Fruit fly (Drosophila melanogaster) whole organism, wandering third instar larva: ENCODE data around the gene CG13067.

ENCODE experiments used
- Abd-B ChIP-seq: fragments of >200 bp; optimal IDR thresholded peaks from 2 replicates; lab custom pipeline; 2017; ENCODE audit warnings: missing biosample characterization, missing genetic modification characterization
- CG32264 ChIP-seq: fragments of 200-800 bp; sonication (Bioruptor generic); optimal IDR thresholded peaks from 2 replicates; lab custom pipeline; 2016; ENCODE audit warnings: missing biosample characterization, missing genetic modification characterization
- CG9705 ChIP-seq: fragments of 200-800 bp; sonication (Bioruptor generic); optimal IDR thresholded peaks from 2 replicates; lab custom pipeline; 2018; ENCODE audit warnings: missing biosample characterization, mild to moderate bottlenecking, missing genetic modification characterization
- CrebA ChIP-seq: fragments of 200-800 bp; sonication (Bioruptor generic); optimal IDR thresholded peaks from 2 replicates; lab custom pipeline; 2016; ENCODE audit warnings: missing biosample characterization, mild to moderate bottlenecking, missing genetic modification characterization, borderline replicate concordance
- Dfd ChIP-seq: fragments of >200 bp; optimal IDR thresholded peaks from 2 replicates; lab custom pipeline; 2017; ENCODE audit warnings: missing biosample characterization, missing genetic modification characterization
- Dif ChIP-seq: fragments of 200-275, 200-300 bp; sonication (Bioruptor generic); optimal IDR thresholded peaks from 2 replicates; lab custom pipeline; 2018; ENCODE audit warnings: missing biosample characterization, missing genetic modification characterization; ENCODE audit not compliant: partially characterized antibody
- HLH106 ChIP-seq: fragments of 200-800 bp; optimal IDR thresholded peaks from 3 replicates; lab custom pipeline; 2019; ENCODE audit warnings: missing biosample characterization, mild to moderate bottlenecking, missing genetic modification characterization, moderate library complexity
- Hnf4 ChIP-seq: fragments of 200-800 bp; sonication (Bioruptor generic); optimal IDR thresholded peaks from 2 replicates; lab custom pipeline; 2016; ENCODE audit warnings: missing biosample characterization, mild to moderate bottlenecking, missing genetic modification characterization
- Hr78 ChIP-seq: fragments of >200 bp; optimal IDR thresholded peaks from 2 replicates; lab custom pipeline; 2017; ENCODE audit warnings: missing biosample characterization, missing genetic modification characterization
- Hr83 ChIP-seq: fragments of 200-300 bp; sonication (Bioruptor generic); optimal IDR thresholded peaks from 2 replicates; lab custom pipeline; 2016; ENCODE audit warnings: missing biosample characterization, mild to moderate bottlenecking, missing genetic modification characterization, moderate library complexity; ENCODE audit not compliant: poor library complexity, severe bottlenecking
- Mio ChIP-seq: sonication (Bioruptor generic); optimal IDR thresholded peaks from 2 replicates; lab custom pipeline; 2016; ENCODE audit warnings: missing biosample characterization, missing genetic modification characterization
- Myc ChIP-seq: fragments of >200 bp; optimal IDR thresholded peaks from 2 replicates; lab custom pipeline; 2017
- N ChIP-seq: fragments of >200 bp; optimal IDR thresholded peaks from 2 replicates; lab custom pipeline; 2018; ENCODE audit warnings: missing biosample characterization, missing external identifiers, missing genetic modification characterization
- OdsH ChIP-seq: fragments of 200-800 bp; sonication (Bioruptor generic); optimal IDR thresholded peaks from 2 replicates; lab custom pipeline; 2016; ENCODE audit warnings: missing biosample characterization, mild to moderate bottlenecking, missing genetic modification characterization
- Rel ChIP-seq, 2 experiments: fragments of 200-800 bp; sonication (Bioruptor generic) in 1 of 2; optimal IDR thresholded peaks; 2 replicates in 1 of 2; 3 replicates in 1 of 2; lab custom pipeline; 2016 to 2019; ENCODE audit warnings: mild to moderate bottlenecking in 2 of 2, missing biosample characterization in 2 of 2, missing genetic modification characterization in 2 of 2, moderate library complexity in 1 of 2
- Sp1 ChIP-seq: fragments of 200-800 bp; sonication (Bioruptor generic); optimal IDR thresholded peaks from 3 replicates; lab custom pipeline; 2019; ENCODE audit warnings: missing biosample characterization, mild to moderate bottlenecking, missing genetic modification characterization, moderate library complexity
- br ChIP-seq: fragments of 200-800 bp; sonication (Bioruptor generic); optimal IDR thresholded peaks from 2 replicates; lab custom pipeline; 2016; ENCODE audit warnings: missing biosample characterization, missing genetic modification characterization
- brk ChIP-seq: fragments of 200-800 bp; sonication (Bioruptor generic); optimal IDR thresholded peaks from 2 replicates; lab custom pipeline; 2016; ENCODE audit warnings: missing biosample characterization, mild to moderate bottlenecking, missing genetic modification characterization
- dsf ChIP-seq: sonication (Bioruptor generic); optimal IDR thresholded peaks from 2 replicates; lab custom pipeline; 2016; ENCODE audit warnings: missing biosample characterization, missing genetic modification characterization, borderline replicate concordance
- ey ChIP-seq: fragments of 200-800 bp; sonication (Bioruptor generic); optimal IDR thresholded peaks from 2 replicates; lab custom pipeline; 2016; ENCODE audit warnings: missing biosample characterization, missing genetic modification characterization
- foxo ChIP-seq, 2 experiments: fragments of 200-800 bp; sonication (Bioruptor generic); optimal IDR thresholded peaks; 2 replicates in 1 of 2; 3 replicates in 1 of 2; lab custom pipeline; 2016 to 2017; ENCODE audit warnings: missing biosample characterization in 2 of 2, missing genetic modification characterization in 2 of 2
- fru ChIP-seq: fragments of 200-800 bp; sonication (Bioruptor generic); optimal IDR thresholded peaks from 3 replicates; lab custom pipeline; 2016; ENCODE audit warnings: missing biosample characterization, mild to moderate bottlenecking, missing genetic modification characterization
- h ChIP-seq: fragments of 200-800 bp; sonication (Bioruptor generic); optimal IDR thresholded peaks from 3 replicates; lab custom pipeline; 2016; ENCODE audit warnings: missing biosample characterization, mild to moderate bottlenecking, missing genetic modification characterization
- jim ChIP-seq: fragments of 175-275, 200-325 bp; sonication (Bioruptor generic); optimal IDR thresholded peaks from 2 replicates; lab custom pipeline; 2016; ENCODE audit warnings: missing biosample characterization, mild to moderate bottlenecking, missing genetic modification characterization
- lola ChIP-seq: fragments of >200 bp; optimal IDR thresholded peaks from 2 replicates; lab custom pipeline; 2017; ENCODE audit warnings: missing biosample characterization, missing genetic modification characterization
- pan ChIP-seq: fragments of >200 bp; optimal IDR thresholded peaks from 2 replicates; lab custom pipeline; 2017
- psq ChIP-seq: fragments of 200-800 bp; sonication (Bioruptor generic); optimal IDR thresholded peaks from 3 replicates; lab custom pipeline; 2017; ENCODE audit warnings: missing biosample characterization, mild to moderate bottlenecking, missing genetic modification characterization, moderate library complexity
- rgr ChIP-seq: fragments of 200-800 bp; sonication (Bioruptor generic); optimal IDR thresholded peaks from 3 replicates; lab custom pipeline; 2016; ENCODE audit warnings: missing biosample characterization, mild to moderate bottlenecking, missing genetic modification characterization
- sage ChIP-seq: fragments of 200-800 bp; sonication (Bioruptor generic); optimal IDR thresholded peaks from 2 replicates; lab custom pipeline; 2016; ENCODE audit warnings: missing biosample characterization, mild to moderate bottlenecking, missing genetic modification characterization
- tai ChIP-seq: sonication (Bioruptor generic); optimal IDR thresholded peaks from 2 replicates; lab custom pipeline; 2016; ENCODE audit warnings: missing biosample characterization, missing genetic modification characterization
- usp ChIP-seq: fragments of >200 bp; optimal IDR thresholded peaks from 2 replicates; lab custom pipeline; 2017; ENCODE audit warnings: missing biosample characterization, missing genetic modification characterization
- woc ChIP-seq: sonication (Bioruptor generic); optimal IDR thresholded peaks from 2 replicates; lab custom pipeline; 2016; ENCODE audit warnings: missing biosample characterization, mild to moderate bottlenecking, missing genetic modification characterization

Gene CG13067

dm6 chr3L:16285346-16285911 lies 14.3 kb downstream of the CG13067 start, which contains the start of gene CG13047:
Gene CG13047 (minus strand): TSS chr3L:16285396.
- TF ChIP-seq sage, result no peak
- no peak for TF ChIP-seq Dfd (GFP tag; lab: Kevin White, UChicago)
- no peak for TF ChIP-seq CG9705 (GFP tag; lab: Kevin White, UChicago)
- TF ChIP-seq pan (lab: Kevin White, UChicago), result no peak
- no peak for TF ChIP-seq psq (GFP tag; lab: Kevin White, UChicago)
- TF ChIP-seq woc, result no peak
- TF ChIP-seq dsf (GFP tag; lab: Kevin White, UChicago), result no peak
- TF ChIP-seq Myc (lab: Kevin White, UChicago), result no peak
- TF ChIP-seq ey (GFP tag; lab: Kevin White, UChicago), result no peak
- TF ChIP-seq lola, result no peak
- no peak for TF ChIP-seq Hr83 (GFP tag; lab: Kevin White, UChicago)
- TF ChIP-seq HLH106 (tag; lab: Kevin White, UChicago), result no peak
- TF ChIP-seq CG32264, result no peak
- TF ChIP-seq CrebA (GFP tag; lab: Kevin White, UChicago), result no peak
- no peak for TF ChIP-seq usp (GFP tag; lab: Kevin White, UChicago)
- no peak for TF ChIP-seq N (GFP tag; lab: Kevin White, UChicago)
- no peak for TF ChIP-seq jim (GFP tag; lab: Kevin White, UChicago)
- TF ChIP-seq foxo (GFP tag; optimal IDR thresholded peaks at IDR 0.05; lab: Kevin White, UChicago), result no peak
- TF ChIP-seq brk, result no peak
- TF ChIP-seq tai (GFP tag; lab: Kevin White, UChicago), result no peak
- TF ChIP-seq, all 38 proteins: peak for 0

- peak; percentile 34 for TF ChIP-seq OdsH (GFP tag; lab: Kevin White, UChicago)
- no peak for TF ChIP-seq Myc (lab: Kevin White, UChicago)
- no peak for TF ChIP-seq Mio (GFP tag; lab: Kevin White, UChicago)
- peak; percentile 51 for TF ChIP-seq rgr (GFP tag; lab: Kevin White, UChicago)
- TF ChIP-seq h (GFP tag; lab: Kevin White, UChicago), result peak; percentile 53
- TF ChIP-seq usp (GFP tag; lab: Kevin White, UChicago), result no peak
- peak; percentile 43 for TF ChIP-seq woc
- no peak for TF ChIP-seq Sp1
- no peak for TF ChIP-seq Hr78
- TF ChIP-seq br (GFP tag; lab: Kevin White, UChicago), result peak; percentile 53
- TF ChIP-seq Hnf4, result peak; percentile 13
- TF ChIP-seq fru, result peak; percentile 50
- TF ChIP-seq Dfd (GFP tag; lab: Kevin White, UChicago), result no peak
- no peak for TF ChIP-seq CG9705 (GFP tag; lab: Kevin White, UChicago)
- peak; percentile 32 for TF ChIP-seq ey (GFP tag; lab: Kevin White, UChicago)
- no peak for TF ChIP-seq Dif
- peak in 1 of 2 experiments; percentile 36 for TF ChIP-seq foxo (GFP tag; optimal IDR thresholded peaks at IDR 0.05; lab: Kevin White, UChicago)
- peak; percentile 42 for TF ChIP-seq HLH106 (tag; lab: Kevin White, UChicago)
- no peak for TF ChIP-seq Abd-B (GFP tag; lab: Kevin White, UChicago)
- no peak for TF ChIP-seq lola
Observed at dm6 chr3L:16286258-16286657, 15.2 kb downstream of the CG13067 start.

dm6 chr3L:16288322-16288721 lies 17.2 kb downstream of the CG13067 start, which contains the start of gene CG13046:
Gene CG13046 (minus strand): TSS chr3L:16288422.
- TF ChIP-seq CG9705 (GFP tag; lab: Kevin White, UChicago) (no peak), usp (GFP tag; lab: Kevin White, UChicago) (no peak), Myc (lab: Kevin White, UChicago) (no peak), fru (no peak), ey (GFP tag; lab: Kevin White, UChicago) (no peak), OdsH (GFP tag; lab: Kevin White, UChicago) (no peak), HLH106 (tag; lab: Kevin White, UChicago) (no peak), CG32264 (no peak), Dfd (GFP tag; lab: Kevin White, UChicago) (no peak), N (GFP tag; lab: Kevin White, UChicago) (no peak), Rel (GFP tag; optimal IDR thresholded peaks at IDR 0.05; lab: Kevin White, UChicago) (no peak), Rel (tag; optimal IDR thresholded peaks at IDR 0.05; lab: Kevin White, UChicago) (no peak)

dm6 chr3L:16289067-16289466 lies 18.0 kb downstream of the CG13067 start:
- peak in 1 of 2 experiments; percentile 9 for TF ChIP-seq foxo (GFP tag; optimal IDR thresholded peaks at IDR 0.05; lab: Kevin White, UChicago)
- no peak for TF ChIP-seq OdsH (GFP tag; lab: Kevin White, UChicago)
